Worm (Caenorhabditis elegans): ENCODE measurements around the gene F58A6.9.

ce11 chrII:5184661-5185545 is 26.2 kb upstream of the F58A6.9 start:
- TF ChIP-seq Y116A8C.19 (tag; optimal IDR thresholded peaks at IDR 0.05; ENCODE audit: borderline replicate concordance) (no peak), fkh-8 (tag; optimal IDR thresholded peaks at IDR 0.05) (no peak), ama-1 (optimal IDR thresholded peaks at IDR 0.05) (no peak), aly-2 (tag; optimal IDR thresholded peaks at IDR 0.05) (no peak), lin-15B (tag; optimal IDR thresholded peaks at IDR 0.05) (no peak), tlp-1 (tag; optimal IDR thresholded peaks at IDR 0.05) (no peak), aha-1 (tag; optimal IDR thresholded peaks at IDR 0.05) (no peak), nhr-84 (tag; optimal IDR thresholded peaks at IDR 0.05) (no peak)

Data from whole organism, L1 larva.